Fruit fly (Drosophila melanogaster) whole organism, prepupa: ENCODE measurements around the gene CG12278.

Experiments
- Blimp-1 ChIP-seq: fragments of 200-800 bp; sonication (Bioruptor generic); optimal IDR thresholded peaks from 3 replicates; lab custom pipeline; 2017; ENCODE audit warnings: missing biosample characterization, missing genetic modification characterization, mild to moderate bottlenecking, moderate library complexity, missing genetic modification reagents
- CG10631 ChIP-seq: fragments of 200-800 bp; sonication (Bioruptor generic); optimal IDR thresholded peaks from 2 replicates; lab custom pipeline; 2016; ENCODE audit warnings: missing biosample characterization, missing genetic modification characterization
- CG11762 ChIP-seq: fragments of 200-800 bp; sonication (Bioruptor generic); optimal IDR thresholded peaks from 3 replicates; lab custom pipeline; 2016; ENCODE audit warnings: missing biosample characterization, missing genetic modification characterization; ENCODE audit not compliant: insufficient read depth
- CG11902 ChIP-seq: fragments of 200-800 bp; sonication (Bioruptor generic); optimal IDR thresholded peaks from 3 replicates; lab custom pipeline; 2016; ENCODE audit warnings: missing biosample characterization, missing genetic modification characterization
- CG15336 ChIP-seq: fragments of 200-800 bp; sonication (Bioruptor generic); IDR thresholded peaks from 2 replicates; pipeline ENCODE4 v1.3.6; 2022; ENCODE audit warnings: missing biosample characterization, missing genetic modification characterization
- CG3032 ChIP-seq: fragments of 200-800 bp; optimal IDR thresholded peaks from 2 replicates; lab custom pipeline; 2019; ENCODE audit warnings: missing biosample characterization, mild to moderate bottlenecking, missing genetic modification characterization, moderate library complexity
- CG32006 ChIP-seq: fragments of 200-800 bp; sonication (Bioruptor generic); optimal IDR thresholded peaks from 3 replicates; lab custom pipeline; 2017; ENCODE audit warnings: missing biosample characterization, mild to moderate bottlenecking, missing genetic modification characterization
- CG6163 ChIP-seq: fragments of 200-800 bp; sonication (Bioruptor generic); IDR thresholded peaks from 3 replicates; pipeline ENCODE4 v1.3.6; 2022; ENCODE audit warnings: missing biosample characterization, missing genetic modification characterization
- CG6792 ChIP-seq: fragments of 200-800 bp; sonication (Bioruptor generic); optimal IDR thresholded peaks from 3 replicates; lab custom pipeline; 2016; ENCODE audit warnings: missing biosample characterization, missing genetic modification characterization
- CG6808 ChIP-seq: fragments of 200-800 bp; sonication (Bioruptor generic); optimal IDR thresholded peaks from 3 replicates; lab custom pipeline; 2017; ENCODE audit warnings: missing biosample characterization, missing genetic modification characterization, mild to moderate bottlenecking, moderate library complexity, missing genetic modification reagents
- CG8119 ChIP-seq: fragments of 200-800 bp; sonication (Bioruptor generic); IDR thresholded peaks from 3 replicates; pipeline ENCODE4 v1.3.6; 2022; ENCODE audit warnings: missing biosample characterization, missing genetic modification characterization
- CG8319 ChIP-seq: fragments of 200-800 bp; sonication (Bioruptor generic); optimal IDR thresholded peaks from 3 replicates; lab custom pipeline; 2016; ENCODE audit warnings: missing biosample characterization, missing genetic modification characterization
- CG8632 ChIP-seq: fragments of 200-800 bp; sonication (Bioruptor generic); optimal IDR thresholded peaks from 3 replicates; lab custom pipeline; 2016; ENCODE audit warnings: missing biosample characterization, missing genetic modification characterization
- Eip75B ChIP-seq: fragments of 200-800 bp; sonication (Bioruptor generic); optimal IDR thresholded peaks from 3 replicates; lab custom pipeline; 2016; ENCODE audit warnings: missing biosample characterization, missing genetic modification characterization
- Eip78C ChIP-seq: fragments of 200-800 bp; sonication (Bioruptor generic); peaks from one replicate; lab custom pipeline; 2016; ENCODE audit warnings: missing biosample characterization, missing genetic modification characterization
- Eip93F ChIP-seq: fragments of 200-800 bp; sonication (Bioruptor generic); optimal IDR thresholded peaks from 2 replicates; lab custom pipeline; 2016; ENCODE audit warnings: missing biosample characterization, mild to moderate bottlenecking, missing genetic modification characterization
- Ets21C ChIP-seq: fragments of 200-800 bp; sonication (Bioruptor generic); optimal IDR thresholded peaks from 3 replicates; lab custom pipeline; 2016; ENCODE audit warnings: missing biosample characterization, missing genetic modification characterization
- Gug ChIP-seq: fragments of 200-800 bp; sonication (Bioruptor generic); IDR thresholded peaks from 2 replicates; pipeline ENCODE4 v1.3.6; 2022; ENCODE audit warnings: missing biosample characterization, missing genetic modification characterization
- Hr38 ChIP-seq: sonication (Bioruptor generic); optimal IDR thresholded peaks from 2 replicates; lab custom pipeline; 2016; ENCODE audit warnings: missing biosample characterization, missing genetic modification characterization
- Hr4 ChIP-seq: fragments of 200-800 bp; sonication (Bioruptor generic); optimal IDR thresholded peaks from 3 replicates; lab custom pipeline; 2016; ENCODE audit warnings: missing biosample characterization, missing genetic modification characterization
- Lpt ChIP-seq: fragments of 200-800 bp; sonication (Bioruptor generic); optimal IDR thresholded peaks from 3 replicates; lab custom pipeline; 2016; ENCODE audit warnings: missing biosample characterization, missing genetic modification characterization
- OdsH ChIP-seq: fragments of 200-800 bp; sonication (Bioruptor generic); optimal IDR thresholded peaks from 3 replicates; lab custom pipeline; 2016; ENCODE audit warnings: missing biosample characterization, missing genetic modification characterization
- Smox ChIP-seq: fragments of 200-800 bp; sonication (Bioruptor generic); optimal IDR thresholded peaks from 3 replicates; lab custom pipeline; 2016; ENCODE audit warnings: missing biosample characterization, missing genetic modification characterization
- Sox102F ChIP-seq: fragments of 200-800 bp; sonication (Bioruptor generic); optimal IDR thresholded peaks from 2 replicates; lab custom pipeline; 2016; ENCODE audit warnings: missing biosample characterization, mild to moderate bottlenecking, missing genetic modification characterization
- Sox14 ChIP-seq: fragments of 200-800 bp; sonication (Bioruptor generic); optimal IDR thresholded peaks from 3 replicates; lab custom pipeline; 2016; ENCODE audit warnings: missing biosample characterization, missing genetic modification characterization
- Sox15 ChIP-seq: fragments of 200-800 bp; sonication (Bioruptor generic); optimal IDR thresholded peaks from 3 replicates; lab custom pipeline; 2016; ENCODE audit warnings: missing biosample characterization, missing genetic modification characterization
- achi ChIP-seq: fragments of 200-800 bp; sonication (Bioruptor generic); optimal IDR thresholded peaks from 3 replicates; lab custom pipeline; 2016; ENCODE audit warnings: missing biosample characterization, missing genetic modification characterization
- acj6 ChIP-seq: fragments of 200-800 bp; sonication (Bioruptor generic); optimal IDR thresholded peaks from 3 replicates; lab custom pipeline; 2016; ENCODE audit warnings: missing biosample characterization, missing genetic modification characterization
- cyc ChIP-seq: fragments of 200-800 bp; sonication (Bioruptor generic); optimal IDR thresholded peaks from 3 replicates; lab custom pipeline; 2016; ENCODE audit warnings: missing biosample characterization, missing genetic modification characterization
- eg ChIP-seq: fragments of 200-800 bp; sonication (Bioruptor generic); IDR thresholded peaks from 3 replicates; pipeline ENCODE4 v1.3.6; 2022; ENCODE audit warnings: missing biosample characterization, missing genetic modification characterization
- fd85E ChIP-seq: fragments of 200-800 bp; sonication (Bioruptor generic); optimal IDR thresholded peaks from 3 replicates; lab custom pipeline; 2016; ENCODE audit warnings: missing biosample characterization, missing genetic modification characterization
- fkh ChIP-seq: fragments of 200-800 bp; sonication (Bioruptor generic); optimal IDR thresholded peaks from 3 replicates; lab custom pipeline; 2017; ENCODE audit warnings: missing biosample characterization, mild to moderate bottlenecking, missing genetic modification characterization, moderate library complexity
- pdm3 ChIP-seq: fragments of 200-800 bp; sonication (Bioruptor generic); optimal IDR thresholded peaks from 3 replicates; lab custom pipeline; 2016; ENCODE audit warnings: missing biosample characterization, missing genetic modification characterization
- salr ChIP-seq, 2 experiments: fragments of 200-800 bp; sonication (Bioruptor generic); optimal IDR thresholded peaks; 3 replicates each; lab custom pipeline; 2016 to 2018; ENCODE audit warnings: missing biosample characterization in 2 of 2, missing genetic modification characterization in 2 of 2, mild to moderate bottlenecking in 1 of 2
- topi ChIP-seq: fragments of 200-800 bp; sonication (Bioruptor generic); optimal IDR thresholded peaks from 3 replicates; lab custom pipeline; 2016; ENCODE audit warnings: missing biosample characterization, missing genetic modification characterization
- vri ChIP-seq: fragments of 200-800 bp; sonication (Bioruptor generic); optimal IDR thresholded peaks from 3 replicates; lab custom pipeline; 2016; ENCODE audit warnings: missing biosample characterization, mild to moderate bottlenecking, missing genetic modification characterization

The CG12278 gene

DNA sequence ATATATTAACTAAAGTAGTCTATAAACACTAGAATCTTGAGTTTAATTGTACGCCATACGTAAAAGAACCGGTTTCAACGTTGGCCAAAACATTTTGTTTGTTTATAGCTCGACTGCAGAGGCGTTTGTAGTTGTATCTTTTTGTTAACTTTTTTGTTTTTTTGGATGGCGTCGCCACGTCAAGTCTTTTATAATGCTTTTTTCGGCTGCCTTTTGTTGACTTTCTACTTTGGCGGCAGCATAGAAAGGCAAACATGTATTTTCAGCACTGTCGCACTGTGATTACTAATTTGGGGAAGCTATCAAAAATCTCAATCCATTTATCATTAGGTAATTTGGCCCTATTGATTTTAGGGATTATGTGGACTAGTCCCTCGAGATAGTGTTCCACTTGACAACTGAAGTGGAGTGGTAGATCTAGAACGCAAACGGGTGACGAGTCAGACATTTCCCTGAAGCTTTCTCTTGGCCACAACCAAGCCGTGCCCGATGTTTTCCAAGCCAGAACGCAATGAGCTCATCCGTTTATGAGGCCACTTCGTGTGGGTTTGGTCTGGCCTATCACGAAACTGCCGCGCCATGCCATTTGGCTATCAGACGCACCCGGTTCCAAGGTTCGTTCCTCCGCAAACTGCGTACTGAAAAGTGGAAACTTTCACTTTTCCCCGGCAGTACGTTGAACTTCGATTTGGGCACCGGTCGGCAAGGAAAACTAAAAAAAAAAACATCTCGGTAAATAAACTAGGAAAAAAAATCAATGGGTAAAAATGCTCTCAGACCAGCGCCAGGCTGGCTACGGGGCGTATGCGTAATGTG is 22.8 kb downstream of the CG12278 start:
- peak; percentile 46 for TF ChIP-seq Eip78C (GFP tag; lab: Kevin White, UChicago)
- no peak for TF ChIP-seq CG6792
- peak; percentile 16; the same call in 1 of the 3 replicates for TF ChIP-seq eg (GFP tag; lab: Robert Waterston, UW)
- TF ChIP-seq Blimp-1 (GFP tag; lab: Kevin White, UChicago): peak; percentile 12
- TF ChIP-seq CG15336 (GFP tag; lab: Robert Waterston, UW): 0 out of 2 replicates have a peak, but pooled peaks have one; percentile 32
- no peak for TF ChIP-seq CG8632 (GFP tag; lab: Kevin White, UChicago)
- peak; percentile 71 for TF ChIP-seq fkh (GFP tag; lab: Kevin White, UChicago)
- no peak for TF ChIP-seq Sox102F (GFP tag; lab: Kevin White, UChicago)

DNA sequence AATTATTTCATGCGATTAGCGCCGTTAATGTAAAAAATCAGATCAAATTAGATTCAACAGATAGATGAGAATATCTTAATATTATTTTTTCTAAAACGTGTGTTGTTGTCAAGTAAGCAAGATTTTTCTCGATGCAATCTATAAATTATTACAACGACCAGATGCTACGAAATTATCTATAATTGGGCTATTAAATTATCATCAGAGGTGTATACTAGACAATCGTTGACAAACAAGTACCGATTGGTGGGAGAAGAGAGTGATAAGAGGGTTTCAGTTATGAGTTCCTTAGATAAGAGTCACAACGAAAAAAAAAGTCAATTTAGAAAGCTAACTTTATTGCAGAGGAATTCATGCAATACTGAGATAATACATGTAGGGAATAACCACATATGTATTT is 23.7 kb downstream of the CG12278 start:
- TF ChIP-seq vri (GFP tag; lab: Kevin White, UChicago) (peak; percentile 65), Eip93F (no peak)
- TF ChIP-seq, all 60 proteins: peak for 1

dm6 chr3R:21069742-21070141 is 25.9 kb downstream of the CG12278 start:
- TF ChIP-seq CG6163 (GFP tag; lab: Robert Waterston, UW) (no peak), Hr4 (GFP tag; lab: Kevin White, UChicago) (no peak), salr (GFP tag; optimal IDR thresholded peaks at IDR 0.05; lab: Kevin White, UChicago) (no peak)

DNA sequence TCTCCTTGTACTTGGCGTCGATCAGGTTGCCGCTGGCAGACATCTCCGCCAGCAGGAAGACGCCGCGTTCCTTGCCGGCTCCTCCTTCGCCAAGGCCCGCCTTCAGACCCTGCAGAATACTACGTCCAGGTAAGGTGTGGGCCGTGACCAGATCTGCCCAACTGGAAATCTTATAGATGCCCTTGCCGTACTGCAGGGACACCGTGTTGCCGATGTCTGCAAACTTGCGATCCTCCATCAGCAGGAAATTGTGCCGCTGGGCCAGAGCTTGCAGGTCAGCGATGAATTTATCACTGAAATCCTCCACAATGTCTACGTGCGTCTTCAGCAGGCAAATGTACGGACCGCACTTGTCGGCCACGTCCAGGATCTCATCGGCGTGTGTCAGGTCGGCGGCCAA is 27.4 kb downstream of the CG12278 start:
- TF ChIP-seq CG8319 (no peak), CG10631 (GFP tag; lab: Kevin White, UChicago) (no peak), topi (GFP tag; lab: Kevin White, UChicago) (no peak), CG6792 (no peak), cyc (GFP tag; lab: Kevin White, UChicago) (no peak), vri (GFP tag; lab: Kevin White, UChicago) (no peak), fd85E (GFP tag; lab: Kevin White, UChicago) (no peak), Sox102F (GFP tag; lab: Kevin White, UChicago) (no peak), achi (GFP tag; lab: Kevin White, UChicago) (no peak), Lpt (GFP tag; lab: Kevin White, UChicago) (no peak), CG8119 (no peak), CG11762 (GFP tag; lab: Kevin White, UChicago) (no peak), Eip78C (GFP tag; lab: Kevin White, UChicago) (no peak), acj6 (no peak), Hr38 (GFP tag; lab: Kevin White, UChicago) (no peak), Eip75B (no peak), CG6808 (no peak), CG11902 (no peak), OdsH (GFP tag; lab: Kevin White, UChicago) (no peak)
- TF ChIP-seq, all 60 proteins: peak for 0

- TF ChIP-seq pdm3 (GFP tag; lab: Kevin White, UChicago): no peak
- no peak for TF ChIP-seq Smox (GFP tag; lab: Kevin White, UChicago)
- TF ChIP-seq Ets21C (GFP tag; lab: Kevin White, UChicago): no peak
- no peak for TF ChIP-seq Gug (GFP tag; lab: Robert Waterston, UW)
- TF ChIP-seq CG3032 (tag; lab: Kevin White, UChicago): no peak
- no peak for TF ChIP-seq Sox14
- no peak for TF ChIP-seq Eip75B
- no peak for TF ChIP-seq CG6808
- TF ChIP-seq eg (GFP tag; lab: Robert Waterston, UW): no peak
- TF ChIP-seq Sox15 (GFP tag; lab: Kevin White, UChicago): no peak
- no peak for TF ChIP-seq CG32006
These were observed 28.2 kb downstream of the CG12278 start for dm6 chr3R:21071943-21072500.
